Worm (Caenorhabditis elegans): ENCODE data around the gene gldi-4.

DNA sequence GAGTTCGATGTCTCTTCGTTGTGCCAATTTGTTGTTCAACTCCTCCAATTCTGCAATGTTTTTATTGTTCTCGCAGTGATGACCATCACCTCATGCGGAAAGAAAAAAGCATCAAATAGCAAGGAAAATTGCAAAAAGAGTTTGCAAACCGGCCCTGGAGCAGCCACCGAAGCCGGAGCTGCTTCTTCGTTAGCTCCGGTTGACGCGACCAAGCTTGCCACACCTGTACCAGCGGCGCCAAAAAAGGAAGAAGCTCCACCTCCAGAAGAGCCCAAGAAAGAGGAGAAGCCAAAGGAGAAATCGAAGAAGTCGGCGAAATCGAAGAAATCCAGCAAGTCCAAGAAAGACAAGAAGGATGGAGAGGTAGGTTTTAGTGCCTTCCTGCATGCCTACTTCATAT, 7.2 kb upstream of the gldi-4 start:
- TF ChIP-seq zag-1 (tag; optimal IDR thresholded peaks at IDR 0.05) (no peak), vab-15 (tag; optimal IDR thresholded peaks at IDR 0.05) (no peak), nhr-76 (tag; optimal IDR thresholded peaks at IDR 0.05) (no peak), ztf-11 (tag; optimal IDR thresholded peaks at IDR 0.05) (no peak), egl-27 (tag; optimal IDR thresholded peaks at IDR 0.05) (no peak), unc-62 (GFP tag; optimal IDR thresholded peaks at IDR 0.05) (no peak), aha-1 (tag; optimal IDR thresholded peaks at IDR 0.05) (no peak)
